Fruit fly (Drosophila melanogaster): ENCODE results near the gene CG12355.

CG12355 gene

dm6 chr3L:15514405-15514804 lies 19.1 kb upstream of the CG12355 start (continued):
- TF ChIP-seq CG1529 (GFP tag; optimal IDR thresholded peaks at IDR 0.05), result no peak
- TF ChIP-seq CG14710 (tag; optimal IDR thresholded peaks at IDR 0.05), result no peak
- no peak for TF ChIP-seq mam (GFP tag; optimal IDR thresholded peaks at IDR 0.05)
- no peak for TF ChIP-seq dimm (GFP tag; IDR thresholded peaks at IDR 0.05)
- TF ChIP-seq CG17359 (tag; optimal IDR thresholded peaks at IDR 0.05), result no peak
- peak; percentile 26; the same call in 1 of the 3 replicates for TF ChIP-seq CG11695 (GFP tag; IDR thresholded peaks at IDR 0.05)
- no peak for TF ChIP-seq CG9817 (tag; optimal IDR thresholded peaks at IDR 0.05)
- TF ChIP-seq sna (GFP tag; IDR thresholded peaks at IDR 0.05; ENCODE audit: partially characterized antibody), result peak; percentile 38; the same call in 1 of the 2 replicates
- peak; percentile 11 for TF ChIP-seq Side (GFP tag; optimal IDR thresholded peaks at IDR 0.05)
- TF ChIP-seq CG10321 (GFP tag; IDR thresholded peaks at IDR 0.05), result 0 out of 2 replicates have a peak, but pooled peaks have one; percentile 45
- no peak for TF ChIP-seq Camta (GFP tag; optimal IDR thresholded peaks at IDR 0.05)
- peak; percentile 9 for TF ChIP-seq HmgZ (tag; optimal IDR thresholded peaks at IDR 0.05)
- TF ChIP-seq z (GFP tag; IDR thresholded peaks at IDR 0.05), result no peak
- no peak for TF ChIP-seq zf30C (GFP tag; optimal IDR thresholded peaks at IDR 0.05)
- TF ChIP-seq Dek (tag; optimal IDR thresholded peaks at IDR 0.05), result no peak
- peak; percentile 14 for TF ChIP-seq gro (GFP tag; optimal IDR thresholded peaks at IDR 0.05)
- TF ChIP-seq CG7839 (tag; optimal IDR thresholded peaks at IDR 0.05), result no peak
- TF ChIP-seq TFAM (GFP tag; optimal IDR thresholded peaks at IDR 0.05), result no peak
- TF ChIP-seq crp (GFP tag; optimal IDR thresholded peaks at IDR 0.05), result peak in 1 of 2 experiments; percentile 20
- no peak for TF ChIP-seq CG18599 (GFP tag; optimal IDR thresholded peaks at IDR 0.05)
- TF ChIP-seq CG9876 (GFP tag; optimal IDR thresholded peaks at IDR 0.05), result no peak
- no peak for TF ChIP-seq D (optimal IDR thresholded peaks at IDR 0.05)
- TF ChIP-seq D (GFP tag; optimal IDR thresholded peaks at IDR 0.05), result no peak
- TF ChIP-seq CG31388 (GFP tag; optimal IDR thresholded peaks at IDR 0.05), result no peak
- peak; percentile 40; the same call in 1 of the 2 replicates for TF ChIP-seq unc-4 (GFP tag; IDR thresholded peaks at IDR 0.05; ENCODE audit: partially characterized antibody)
- no peak for TF ChIP-seq slbo (GFP tag; IDR thresholded peaks at IDR 0.05)
- no peak for TF ChIP-seq ssp (GFP tag; IDR thresholded peaks at IDR 0.05)
- TF ChIP-seq gem (tag; optimal IDR thresholded peaks at IDR 0.05), result no peak
- TF ChIP-seq D19A (tag; optimal IDR thresholded peaks at IDR 0.05), result no peak
- peak; percentile 60; the same call in 1 of the 2 replicates for TF ChIP-seq CG32532 (GFP tag; IDR thresholded peaks at IDR 0.05)
- TF ChIP-seq grn (GFP tag; optimal IDR thresholded peaks at IDR 0.05), result peak; percentile 22
- TF ChIP-seq her (GFP tag; optimal IDR thresholded peaks at IDR 0.05), result peak; percentile 35
- no peak for TF ChIP-seq CG4328 (GFP tag; optimal IDR thresholded peaks at IDR 0.05)
- TF ChIP-seq CG10274 (GFP tag; optimal IDR thresholded peaks at IDR 0.05), result no peak
- no peak for TF ChIP-seq CG43689 (GFP tag; IDR thresholded peaks at IDR 0.05)
- no peak for TF ChIP-seq ATbp (GFP tag; optimal IDR thresholded peaks at IDR 0.05)
- TF ChIP-seq Sin3A (optimal IDR thresholded peaks at IDR 0.05), result no peak
- TF ChIP-seq eyg (GFP tag; optimal IDR thresholded peaks at IDR 0.05), result no peak
- TF ChIP-seq HHEX (GFP tag; optimal IDR thresholded peaks at IDR 0.05), result no peak
- TF ChIP-seq rib (GFP tag; IDR thresholded peaks at IDR 0.05), result peak; percentile 87
- TF ChIP-seq CG34224 (GFP tag; IDR thresholded peaks at IDR 0.05; ENCODE audit: partially characterized antibody), result peak; percentile 55; the same call in 2 of the 3 replicates
- TF ChIP-seq MESR4 (GFP tag; optimal IDR thresholded peaks at IDR 0.05), result no peak
- TF ChIP-seq Med (GFP tag), result peak; percentile 6
- TF ChIP-seq CG17829 (tag; optimal IDR thresholded peaks at IDR 0.05), result no peak
- no peak for TF ChIP-seq CrebB (tag; optimal IDR thresholded peaks at IDR 0.05)
- peak; percentile 78 for TF ChIP-seq Hey (tag; optimal IDR thresholded peaks at IDR 0.05)
- no peak for TF ChIP-seq kni (GFP tag; optimal IDR thresholded peaks at IDR 0.05)
- peak; percentile 88 for TF ChIP-seq Vsx1 (GFP tag; optimal IDR thresholded peaks at IDR 0.05)
- peak; percentile 98 for TF ChIP-seq crol (GFP tag; IDR thresholded peaks at IDR 0.05)
- TF ChIP-seq onecut (GFP tag; IDR thresholded peaks at IDR 0.05), result no peak
- TF ChIP-seq bsh (GFP tag; optimal IDR thresholded peaks at IDR 0.05), result peak in 1 of 2 experiments; percentile 34
